Worm (Caenorhabditis elegans): ENCODE data around the gene F31E9.3.

Gene F31E9.3

DNA sequence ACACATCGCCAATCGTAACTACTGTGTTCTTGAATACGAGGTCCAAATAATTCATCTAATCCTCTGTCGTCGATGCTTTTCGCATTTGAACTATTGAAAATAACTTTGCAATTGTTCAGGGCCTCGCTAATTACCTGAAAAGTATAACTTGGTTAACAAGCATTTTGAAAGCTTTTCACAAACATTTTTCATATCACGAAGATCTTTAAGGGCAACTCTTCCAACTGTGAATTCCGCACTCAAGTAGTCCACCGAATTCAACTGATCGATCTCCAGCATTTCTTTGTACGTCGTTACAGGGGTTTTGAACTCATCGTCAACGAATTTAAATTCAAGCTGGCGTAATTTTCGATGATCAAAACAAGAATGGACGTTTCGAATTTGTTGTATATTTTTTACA lies 25.9 kb upstream of the F31E9.3 start:
- no peak for TF ChIP-seq blmp-1 (tag; optimal IDR thresholded peaks at IDR 0.05)
- TF ChIP-seq lin-14 (GFP tag; optimal IDR thresholded peaks at IDR 0.05), result no peak
- no peak for TF ChIP-seq rnt-1 (tag; optimal IDR thresholded peaks at IDR 0.05)
- no peak for TF ChIP-seq ztf-11 (tag; optimal IDR thresholded peaks at IDR 0.05)
- TF ChIP-seq isw-1 (GFP tag; IDR thresholded peaks at IDR 0.05), result no peak
- no peak for TF ChIP-seq dsc-1 (tag; optimal IDR thresholded peaks at IDR 0.05)
- TF ChIP-seq alr-1 (tag; optimal IDR thresholded peaks at IDR 0.05; ENCODE audit: borderline replicate concordance), result no peak
- TF ChIP-seq ceh-82 (tag; optimal IDR thresholded peaks at IDR 0.05), result no peak
- TF ChIP-seq pqm-1 (tag; optimal IDR thresholded peaks at IDR 0.05), result no peak
- no peak for TF ChIP-seq skn-1 (tag; optimal IDR thresholded peaks at IDR 0.05)
- no peak for TF ChIP-seq snu-23 (GFP tag; optimal IDR thresholded peaks at IDR 0.05)
- TF ChIP-seq mef-2 (tag; optimal IDR thresholded peaks at IDR 0.05), result no peak
- TF ChIP-seq tbx-2 (tag; optimal IDR thresholded peaks at IDR 0.05), result no peak
- TF ChIP-seq tlp-1 (tag; optimal IDR thresholded peaks at IDR 0.05), result no peak
- no peak for TF ChIP-seq nhr-77 (tag; optimal IDR thresholded peaks at IDR 0.05)
- no peak for TF ChIP-seq fos-1 (tag; optimal IDR thresholded peaks at IDR 0.05)

DNA sequence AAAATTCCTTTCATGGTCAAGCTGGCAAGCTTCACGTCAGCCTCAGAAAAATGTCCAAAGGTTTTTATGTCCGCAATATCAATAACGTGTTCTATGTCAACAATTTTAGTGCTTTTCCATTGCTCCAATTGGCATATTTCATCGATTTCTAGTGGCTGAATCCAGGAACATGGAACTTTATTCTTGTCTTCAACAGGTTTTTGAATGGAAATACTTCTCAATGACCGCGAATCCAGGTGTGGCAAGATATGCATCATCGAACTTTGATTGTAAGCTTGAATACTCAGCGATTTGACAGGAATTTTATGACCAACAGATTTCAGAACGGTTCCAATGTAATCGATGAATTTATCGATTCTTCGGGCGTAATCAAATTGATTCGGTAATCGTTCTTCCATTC lies 23.7 kb upstream of the F31E9.3 start:
- TF ChIP-seq efl-1 (optimal IDR thresholded peaks at IDR 0.05) (no peak), efl-1 (GFP tag; optimal IDR thresholded peaks at IDR 0.05 in 1 of 2) (no peak), swsn-7 (tag; optimal IDR thresholded peaks at IDR 0.05) (no peak), vab-15 (tag; optimal IDR thresholded peaks at IDR 0.05) (no peak), nhr-85 (tag) (no peak), Y116A8C.19 (tag; optimal IDR thresholded peaks at IDR 0.05; ENCODE audit: borderline replicate concordance) (no peak), sptf-1 (tag; optimal IDR thresholded peaks at IDR 0.05) (no peak), ceh-8 (GFP tag; optimal IDR thresholded peaks at IDR 0.05) (no peak), egl-27 (tag; optimal IDR thresholded peaks at IDR 0.05) (no peak), lin-15B (tag; optimal IDR thresholded peaks at IDR 0.05) (no peak), nhr-76 (tag; optimal IDR thresholded peaks at IDR 0.05) (no peak), zip-4 (GFP tag; optimal IDR thresholded peaks at IDR 0.05) (no peak), mef-2 (tag; optimal IDR thresholded peaks at IDR 0.05) (no peak), ztf-4 (tag; optimal IDR thresholded peaks at IDR 0.05) (no peak), fos-1 (tag; optimal IDR thresholded peaks at IDR 0.05) (no peak), grh-1 (GFP tag; IDR thresholded peaks at IDR 0.05) (no peak)

DNA sequence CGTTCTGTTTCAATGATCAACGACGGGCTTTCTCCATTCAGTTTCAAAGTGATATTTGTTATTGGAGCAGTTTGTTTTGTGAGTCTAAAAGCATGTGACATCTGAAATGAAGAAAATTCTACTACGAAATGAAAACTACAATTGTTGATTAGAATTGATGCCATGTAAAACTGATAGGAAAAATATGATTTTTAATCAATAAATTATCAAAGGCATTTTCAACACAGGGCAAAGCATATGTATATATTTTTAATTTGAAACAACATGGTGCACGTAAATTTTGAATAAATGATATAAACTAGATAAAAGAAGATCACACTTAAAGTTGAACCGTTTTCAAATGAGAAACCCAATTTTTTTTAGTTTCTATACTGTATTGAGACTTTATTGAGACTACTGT lies 21.0 kb upstream of the F31E9.3 start, which contains the start of gene K10G4.5:
Gene K10G4.5 (minus strand): TSS at position 101 of the 400 bp plus-strand sequence.
- TF ChIP-seq hlh-17 (GFP tag; optimal IDR thresholded peaks at IDR 0.05; ENCODE audit: borderline replicate concordance), result no peak
- TF ChIP-seq ceh-8 (GFP tag; optimal IDR thresholded peaks at IDR 0.05), result no peak
- no peak for TF ChIP-seq efl-3 (GFP tag; optimal IDR thresholded peaks at IDR 0.05)
- TF ChIP-seq nhr-84 (tag; optimal IDR thresholded peaks at IDR 0.05), result no peak
- TF ChIP-seq pag-3 (tag; optimal IDR thresholded peaks at IDR 0.05; ENCODE audit: borderline replicate concordance, insufficient read depth), result no peak
- TF ChIP-seq egl-27 (tag; optimal IDR thresholded peaks at IDR 0.05), result no peak
- TF ChIP-seq vab-15 (tag; optimal IDR thresholded peaks at IDR 0.05), result no peak
- no peak for TF ChIP-seq ets-5 (GFP tag; IDR thresholded peaks at IDR 0.05)
- TF ChIP-seq blmp-1 (tag; optimal IDR thresholded peaks at IDR 0.05), result no peak
- no peak for TF ChIP-seq xbp-1 (tag; optimal IDR thresholded peaks at IDR 0.05)
- TF ChIP-seq unc-30 (tag; optimal IDR thresholded peaks at IDR 0.05), result no peak

DNA sequence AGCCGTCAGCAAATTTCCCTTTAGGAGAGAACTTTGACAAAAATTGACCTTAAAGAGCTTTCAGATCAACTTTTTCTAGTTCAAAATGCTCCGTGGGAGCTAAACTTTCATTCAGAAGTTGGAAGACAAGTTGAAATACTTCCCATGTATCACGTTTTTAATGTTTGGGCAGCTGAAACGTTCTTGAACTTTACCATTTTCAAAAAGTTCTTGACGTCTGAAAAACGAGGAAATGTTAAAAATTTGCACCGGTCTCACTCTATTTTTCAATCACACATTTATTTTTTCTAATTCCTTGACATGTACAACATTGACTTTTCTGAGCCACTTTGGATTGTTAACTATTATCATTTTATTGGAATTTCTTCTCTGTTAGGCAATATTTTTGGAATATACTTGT lies 19.6 kb upstream of the F31E9.3 start, which contains the start of gene sri-70:
Gene sri-70 (plus strand): TSS at position 301 of the 400 bp plus-strand sequence.
- TF ChIP-seq F16B12.6 (tag; optimal IDR thresholded peaks at IDR 0.05) (no peak), grh-1 (GFP tag; IDR thresholded peaks at IDR 0.05) (no peak), nhr-77 (tag; optimal IDR thresholded peaks at IDR 0.05) (no peak), pag-3 (tag; optimal IDR thresholded peaks at IDR 0.05; ENCODE audit: borderline replicate concordance, insufficient read depth) (no peak), skn-1 (tag; optimal IDR thresholded peaks at IDR 0.05) (no peak), nhr-237 (tag; optimal IDR thresholded peaks at IDR 0.05) (no peak), hlh-4 (tag; optimal IDR thresholded peaks at IDR 0.05) (no peak), lin-35 (GFP tag; optimal IDR thresholded peaks at IDR 0.05) (no peak), pax-3 (tag; optimal IDR thresholded peaks at IDR 0.05) (no peak), lin-13 (GFP tag; optimal IDR thresholded peaks at IDR 0.05) (no peak)

Measured in whole organism, L1 larva.